Fruit fly (Drosophila melanogaster) whole organism, pupa: Measurements from ENCODE around the gene nullo.

ENCODE experiments used
- CG10348 ChIP-seq: fragments of 200-800 bp; sonication (Bioruptor generic); IDR thresholded peaks from 2 replicates; pipeline ENCODE4 v1.3.6; 2022; ENCODE audit warnings: missing biosample characterization, missing genetic modification characterization
- CG8301 ChIP-seq: fragments of 200-800 bp; sonication (Bioruptor generic); optimal IDR thresholded peaks from 2 replicates; lab custom pipeline; 2018; ENCODE audit warnings: missing biosample characterization, mild to moderate bottlenecking, missing genetic modification characterization
- Pif1B ChIP-seq: fragments of 200-800 bp; sonication (Bioruptor generic); optimal IDR thresholded peaks from 3 replicates; lab custom pipeline; 2016; ENCODE audit warnings: missing biosample characterization, missing genetic modification characterization

DNA sequence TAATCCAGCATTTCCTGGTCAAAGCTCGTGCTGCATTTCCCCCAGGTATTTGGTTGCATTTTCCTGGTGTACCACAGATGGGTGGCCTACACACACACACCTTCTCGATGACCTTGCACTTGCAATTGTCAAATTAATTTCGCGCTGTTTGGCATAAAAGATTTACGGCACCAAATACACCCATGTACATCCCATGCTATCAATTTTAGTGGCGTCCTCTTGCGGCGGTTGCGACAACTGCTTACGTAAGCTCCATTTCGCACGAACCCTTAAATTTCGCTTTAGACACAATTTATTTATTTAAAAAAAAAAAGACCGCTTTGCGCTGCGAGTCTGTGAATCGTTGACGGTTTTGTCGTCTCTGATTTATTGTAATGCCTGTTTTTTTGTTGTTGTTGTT lies 43.8 kb upstream of the nullo start:
- TF ChIP-seq CG10348 (GFP tag; lab: Robert Waterston, UW) = no peak
- TF ChIP-seq CG8301 (tag; lab: Kevin White, UChicago) = no peak
- TF ChIP-seq Pif1B = no peak
